Worm (Caenorhabditis elegans) whole organism, late embryonic: Measurements from ENCODE around the gene Y37E11AM.2.

Source experiments
- fkh-10 ChIP-seq: fragments of 150-350 bp; optimal IDR thresholded peaks from 2 replicates; lab custom pipeline; 2014; ENCODE audit warnings: missing biosample characterization, missing genetic modification reagents, missing genetic modification characterization
- sox-4 ChIP-seq: sonication (generic microtip); optimal IDR thresholded peaks from 2 replicates; lab custom pipeline; 2017; ENCODE audit warnings: mild to moderate bottlenecking, missing genetic modification characterization, inconsistent platforms, missing compliant biosample characterization

ce11 chrIV:3725361-3725760, at the start of gene Y37E11AM.2:
- TF ChIP-seq fkh-10 (GFP tag; lab: Kevin White, UChicago) (no peak), sox-4 (tag; lab: Kevin White, UChicago) (no peak)
